Worm (Caenorhabditis elegans) whole organism, L3 larva: ENCODE data around the gene kel-1.

Experiments used
- ZK546.5 ChIP-seq: sonication (generic microtip); optimal IDR thresholded peaks from 2 replicates; lab custom pipeline; 2017; ENCODE audit warnings: missing biosample characterization, missing genetic modification characterization
- aly-2 ChIP-seq: fragments of 150-350 bp; optimal IDR thresholded peaks from 2 replicates; lab custom pipeline; 2014; ENCODE audit warnings: missing biosample characterization, missing genetic modification characterization
- ceh-16 ChIP-seq: sonication (generic microtip); optimal IDR thresholded peaks from 2 replicates; lab custom pipeline; 2017; ENCODE audit warnings: missing biosample characterization, missing genetic modification characterization
- ceh-28 ChIP-seq: fragments of 150-350 bp; optimal IDR thresholded peaks from 2 replicates; lab custom pipeline; 2014; ENCODE audit warnings: missing biosample characterization, missing genetic modification reagents, missing genetic modification characterization
- egl-27 ChIP-seq: sonication (generic microtip); optimal IDR thresholded peaks from 4 replicates; lab custom pipeline; 2017; ENCODE audit warnings: missing biosample characterization, missing genetic modification reagents, missing genetic modification characterization
- egl-5 ChIP-seq: fragments of 150-350 bp; optimal IDR thresholded peaks from 2 replicates; lab custom pipeline; 2017; ENCODE audit warnings: missing biosample characterization, missing genetic modification reagents, missing genetic modification characterization, inconsistent platforms
- elt-2 ChIP-seq: sonication (generic microtip); optimal IDR thresholded peaks from 2 replicates; lab custom pipeline; 2016; ENCODE audit warnings: missing genetic modification reagents, mild to moderate bottlenecking, missing genetic modification characterization, missing compliant biosample characterization
- elt-3 ChIP-seq, 3 experiments: fragments of 150-350 bp in 1 of 3; sonication (generic microtip) in 2 of 3; optimal IDR thresholded peaks; 2 replicates in 2 of 3; 4 replicates in 1 of 3; lab custom pipeline; 2014 to 2017; ENCODE audit warnings: missing biosample characterization in 3 of 3, missing genetic modification characterization in 3 of 3
- eor-1 ChIP-seq, 2 experiments: fragments of 150-350 bp; optimal IDR thresholded peaks; 2 replicates each; lab custom pipeline; 2014 to 2018; ENCODE audit warnings: missing biosample characterization in 2 of 2, missing genetic modification characterization in 2 of 2
- fkh-10 ChIP-seq: sonication (generic microtip); optimal IDR thresholded peaks from 2 replicates; lab custom pipeline; 2017; ENCODE audit warnings: missing biosample characterization, missing genetic modification reagents, missing genetic modification characterization
- fkh-2 ChIP-seq: fragments of 150-350 bp; optimal IDR thresholded peaks from 2 replicates; lab custom pipeline; 2014; ENCODE audit warnings: missing biosample characterization, missing genetic modification reagents, missing genetic modification characterization
- fos-1 ChIP-seq: fragments of 150-350 bp; optimal IDR thresholded peaks from 2 replicates; lab custom pipeline; 2014; ENCODE audit warnings: missing biosample characterization, missing genetic modification characterization
- hmg-11 ChIP-seq: sonication (generic microtip); optimal IDR thresholded peaks from 2 replicates; lab custom pipeline; 2016; ENCODE audit warnings: missing genetic modification characterization, missing compliant biosample characterization
- jun-1 ChIP-seq: fragments of 150-350 bp; optimal IDR thresholded peaks from 2 replicates; lab custom pipeline; 2014; ENCODE audit warnings: missing biosample characterization, missing genetic modification reagents, missing genetic modification characterization
- lin-39 ChIP-seq: fragments of 150-350 bp; optimal IDR thresholded peaks from 2 replicates; lab custom pipeline; 2018; ENCODE audit warnings: missing biosample characterization, missing genetic modification reagents, missing genetic modification characterization
- lsy-12 ChIP-seq: sonication (generic microtip); optimal IDR thresholded peaks from 2 replicates; lab custom pipeline; 2016; ENCODE audit warnings: mild to moderate bottlenecking, missing genetic modification characterization, missing compliant biosample characterization
- mdl-1 ChIP-seq: fragments of 150-350 bp; optimal IDR thresholded peaks from 2 replicates; lab custom pipeline; 2014; ENCODE audit warnings: missing biosample characterization, missing genetic modification characterization
- mml-1 ChIP-seq: fragments of 150-350 bp; sonication (generic microtip); optimal IDR thresholded peaks from 3 replicates; lab custom pipeline; 2014; ENCODE audit warnings: missing biosample characterization, missing genetic modification characterization
- nhr-11 ChIP-seq: fragments of 150-350 bp; optimal IDR thresholded peaks from 2 replicates; lab custom pipeline; 2014; ENCODE audit warnings: missing biosample characterization, missing genetic modification characterization
- nhr-12 ChIP-seq: fragments of 150-350 bp; optimal IDR thresholded peaks from 2 replicates; lab custom pipeline; 2014; ENCODE audit warnings: missing biosample characterization, missing genetic modification characterization
- nhr-23 ChIP-seq: fragments of 150-350 bp; optimal IDR thresholded peaks from 2 replicates; lab custom pipeline; 2014; ENCODE audit warnings: missing biosample characterization, missing genetic modification reagents, missing genetic modification characterization
- nhr-25 ChIP-seq: sonication (generic microtip); optimal IDR thresholded peaks from 2 replicates; lab custom pipeline; 2017; ENCODE audit warnings: missing biosample characterization, missing genetic modification characterization
- nhr-43 ChIP-seq: sonication (generic microtip); optimal IDR thresholded peaks from 2 replicates; lab custom pipeline; 2016; ENCODE audit warnings: mild to moderate bottlenecking, missing genetic modification characterization, missing compliant biosample characterization; ENCODE audit not compliant: poor library complexity, severe bottlenecking
- nhr-67 ChIP-seq: fragments of 150-350 bp; optimal IDR thresholded peaks from 2 replicates; lab custom pipeline; 2014; ENCODE audit warnings: missing biosample characterization, missing genetic modification characterization
- nhr-76 ChIP-seq: fragments of 150-350 bp; sonication (generic microtip); optimal IDR thresholded peaks from 5 replicates; lab custom pipeline; 2014; ENCODE audit warnings: missing biosample characterization, missing genetic modification characterization
- nhr-77 ChIP-seq: fragments of 150-350 bp; optimal IDR thresholded peaks from 2 replicates; lab custom pipeline; 2014; ENCODE audit warnings: missing biosample characterization, missing genetic modification characterization
- pha-4 ChIP-seq: fragments of 150-350 bp; optimal IDR thresholded peaks from 2 replicates; lab custom pipeline; 2014; ENCODE audit warnings: missing biosample characterization, missing genetic modification reagents, missing genetic modification characterization
- pqm-1 ChIP-seq: fragments of 150-350 bp; optimal IDR thresholded peaks from 2 replicates; lab custom pipeline; 2017; ENCODE audit warnings: missing biosample characterization, missing genetic modification characterization, inconsistent platforms
- sea-2 ChIP-seq: fragments of 150-350 bp; sonication (generic microtip); optimal IDR thresholded peaks from 4 replicates; lab custom pipeline; 2014; ENCODE audit warnings: missing biosample characterization, missing genetic modification reagents, missing genetic modification characterization
- snpc-4 ChIP-seq: fragments of 150-350 bp; optimal IDR thresholded peaks from 2 replicates; lab custom pipeline; 2014; ENCODE audit warnings: missing biosample characterization, missing genetic modification characterization
- unc-39 ChIP-seq: sonication (generic microtip); optimal IDR thresholded peaks from 4 replicates; lab custom pipeline; 2017; ENCODE audit warnings: missing biosample characterization, missing genetic modification characterization
- unc-62 ChIP-seq: fragments of 150-350 bp; sonication (generic microtip); optimal IDR thresholded peaks from 4 replicates; lab custom pipeline; 2014; ENCODE audit warnings: missing biosample characterization, missing genetic modification reagents, missing genetic modification characterization
- zag-1 ChIP-seq: fragments of 150-350 bp; optimal IDR thresholded peaks from 2 replicates; lab custom pipeline; 2014; ENCODE audit warnings: missing biosample characterization, missing genetic modification characterization

The kel-1 gene

ce11 chrII:11675877-11676473, 12.8 kb upstream of the kel-1 start, which contains the start of the genes trr-1 and C47D12.2 (continued):
- TF ChIP-seq zag-1, result no peak
- TF ChIP-seq snpc-4 (tag; lab: Kevin White, UChicago), result no peak
- no peak for TF ChIP-seq fkh-2
- no peak for TF ChIP-seq mml-1
- TF ChIP-seq unc-62, result no peak
- TF ChIP-seq nhr-11 (tag; lab: Kevin White, UChicago), result no peak
- TF ChIP-seq ceh-16 (tag; lab: Kevin White, UChicago), result no peak
- no peak for TF ChIP-seq egl-27
- peak; percentile 48 for TF ChIP-seq nhr-43 (tag; lab: Kevin White, UChicago)
- TF ChIP-seq fos-1, result no peak
- no peak for TF ChIP-seq egl-5 (tag; lab: Kevin White, UChicago)

ce11 chrII:11680220-11680619, 8.5 kb upstream of the kel-1 start:
- TF ChIP-seq nhr-11 (tag; lab: Kevin White, UChicago) (no peak), ceh-28 (tag; lab: Kevin White, UChicago) (no peak), nhr-25 (no peak), pqm-1 (no peak)

ce11 chrII:11681136-11681824, 7.5 kb upstream of the kel-1 start, which contains the start of the genes sfxn-1.4 and C47D12.4:
TSS of gene sfxn-1.4 (minus strand) at chrII:11681236.
TSS of gene C47D12.4 (plus strand) at chrII:11681774.
- TF ChIP-seq egl-5 (tag; lab: Kevin White, UChicago), result no peak
- TF ChIP-seq lsy-12, result no peak
- no peak for TF ChIP-seq elt-3 (tag; optimal IDR thresholded peaks at IDR 0.05; lab: Kevin White, UChicago)
- no peak for TF ChIP-seq pha-4 (tag; lab: Kevin White, UChicago)
- no peak for TF ChIP-seq fos-1
- TF ChIP-seq jun-1 (tag; lab: Kevin White, UChicago), result no peak
- TF ChIP-seq sea-2 (GFP tag; lab: Kevin White, UChicago), result no peak

ce11 chrII:11685177-11685576, 3.6 kb upstream of the kel-1 start, which contains the start of gene C47D12.5:
TSS of gene C47D12.5 (minus strand) at chrII:11685277.
- TF ChIP-seq hmg-11 (tag; lab: Kevin White, UChicago) (no peak), nhr-77 (tag; lab: Kevin White, UChicago) (no peak), eor-1 (tag; optimal IDR thresholded peaks at IDR 0.05; lab: Kevin White, UChicago) (no peak), ceh-16 (tag; lab: Kevin White, UChicago) (no peak), nhr-76 (tag; lab: Kevin White, UChicago) (no peak), nhr-43 (tag; lab: Kevin White, UChicago) (no peak), nhr-12 (no peak), nhr-23 (no peak), aly-2 (no peak), lsy-12 (no peak), fkh-10 (GFP tag; lab: Kevin White, UChicago) (no peak), nhr-67 (tag; lab: Kevin White, UChicago) (no peak), unc-39 (tag; lab: Kevin White, UChicago) (no peak), ZK546.5 (no peak), sea-2 (GFP tag; lab: Kevin White, UChicago) (no peak), lin-39 (tag; lab: Kevin White, UChicago) (no peak), pqm-1 (no peak)

- TF ChIP-seq nhr-76 (tag; lab: Kevin White, UChicago) (no peak), nhr-11 (tag; lab: Kevin White, UChicago) (no peak), mdl-1 (tag; lab: Kevin White, UChicago) (no peak), pha-4 (tag; lab: Kevin White, UChicago) (peak; percentile 15), hmg-11 (tag; lab: Kevin White, UChicago) (peak; percentile 29), jun-1 (tag; lab: Kevin White, UChicago) (no peak), elt-2 (tag; lab: Kevin White, UChicago) (no peak), aly-2 (no peak)
These were observed 732 bp upstream of the kel-1 start for ce11 chrII:11688011-11688410.
